Worm (Caenorhabditis elegans) whole organism, mixed stage, embryonic: ENCODE data around the gene Y73C8B.2.

Source experiments
- blmp-1 ChIP-seq: fragments of 150-350 bp; optimal IDR thresholded peaks from 2 replicates; lab custom pipeline; 2014; ENCODE audit warnings: missing biosample characterization, missing genetic modification characterization
- ceh-83 ChIP-seq: fragments of 200-800 bp; sonication (Bioruptor generic); optimal IDR thresholded peaks from 2 replicates; lab custom pipeline; 2018; ENCODE audit warnings: mild to moderate bottlenecking, missing genetic modification characterization, missing compliant biosample characterization
- cnd-1 ChIP-seq: fragments of 200-800 bp; sonication (Bioruptor generic); optimal IDR thresholded peaks from 2 replicates; lab custom pipeline; 2018; ENCODE audit warnings: mild to moderate bottlenecking, missing genetic modification characterization, missing compliant biosample characterization
- drap-1 ChIP-seq: fragments of 200-800 bp; sonication (Bioruptor generic); optimal IDR thresholded peaks from 3 replicates; lab custom pipeline; 2018; ENCODE audit warnings: mild to moderate bottlenecking, missing genetic modification characterization, missing compliant biosample characterization
- elt-1 ChIP-seq: sonication (generic microtip); optimal IDR thresholded peaks from 2 replicates; lab custom pipeline; 2017; ENCODE audit warnings: missing genetic modification characterization, mild to moderate bottlenecking, missing compliant biosample characterization, antibody characterized with exemption, moderate library complexity, borderline replicate concordance; ENCODE audit not compliant: insufficient read depth
- elt-3 ChIP-seq: fragments of 150-350 bp; optimal IDR thresholded peaks from 2 replicates; lab custom pipeline; 2014; ENCODE audit warnings: missing biosample characterization, missing genetic modification characterization
- hlh-1 ChIP-seq: fragments of 150-350 bp; optimal IDR thresholded peaks from 2 replicates; lab custom pipeline; 2014; ENCODE audit warnings: missing biosample characterization, missing genetic modification reagents, missing genetic modification characterization
- lin-13 ChIP-seq: fragments of 150-350 bp; optimal IDR thresholded peaks from 2 replicates; lab custom pipeline; 2014; ENCODE audit warnings: missing biosample characterization, missing genetic modification characterization
- lin-32 ChIP-seq: fragments of 200-800 bp; sonication (Bioruptor generic); optimal IDR thresholded peaks from 2 replicates; lab custom pipeline; 2018; ENCODE audit warnings: mild to moderate bottlenecking, missing genetic modification characterization, missing compliant biosample characterization
- lsy-2 ChIP-seq: fragments of 150-350 bp; optimal IDR thresholded peaks from 2 replicates; lab custom pipeline; 2014; ENCODE audit warnings: missing biosample characterization, missing genetic modification characterization
- mab-5 ChIP-seq: fragments of 150-350 bp; optimal IDR thresholded peaks from 2 replicates; lab custom pipeline; 2014; ENCODE audit warnings: missing biosample characterization, missing genetic modification characterization
- mep-1 ChIP-seq: fragments of 150-350 bp; optimal IDR thresholded peaks from 2 replicates; lab custom pipeline; 2017; ENCODE audit warnings: missing biosample characterization, missing genetic modification reagents, missing genetic modification characterization, inconsistent platforms
- nhr-12 ChIP-seq: fragments of 150-350 bp; optimal IDR thresholded peaks from 2 replicates; lab custom pipeline; 2014; ENCODE audit warnings: missing biosample characterization, missing genetic modification characterization
- nhr-2 ChIP-seq: fragments of 150-350 bp; optimal IDR thresholded peaks from 2 replicates; lab custom pipeline; 2014; ENCODE audit warnings: missing biosample characterization, missing genetic modification characterization
- nhr-237 ChIP-seq: fragments of 150-350 bp; optimal IDR thresholded peaks from 2 replicates; lab custom pipeline; 2014; ENCODE audit warnings: missing biosample characterization, missing genetic modification characterization
- pha-4 ChIP-seq: fragments of 150-350 bp; optimal IDR thresholded peaks from 2 replicates; lab custom pipeline; 2018; ENCODE audit warnings: missing biosample characterization, missing genetic modification reagents, missing genetic modification characterization
- sem-2 ChIP-seq: fragments of 200-800 bp; sonication (Bioruptor generic); optimal IDR thresholded peaks from 2 replicates; lab custom pipeline; 2018; ENCODE audit warnings: mild to moderate bottlenecking, missing genetic modification characterization, missing compliant biosample characterization
- snpc-4 ChIP-seq: fragments of 150-350 bp; optimal IDR thresholded peaks from 2 replicates; lab custom pipeline; 2014; ENCODE audit warnings: missing biosample characterization, missing genetic modification characterization
- sptf-1 ChIP-seq: sonication (generic microtip); optimal IDR thresholded peaks from 2 replicates; lab custom pipeline; 2017; ENCODE audit warnings: mild to moderate bottlenecking, missing genetic modification characterization, moderate library complexity, missing compliant biosample characterization
- tbx-8 ChIP-seq: fragments of 200-800 bp; sonication (Bioruptor generic); optimal IDR thresholded peaks from 2 replicates; lab custom pipeline; 2018; ENCODE audit warnings: mild to moderate bottlenecking, missing genetic modification characterization, moderate library complexity, missing compliant biosample characterization
- unc-120 ChIP-seq: sonication (generic microtip); optimal IDR thresholded peaks from 2 replicates; lab custom pipeline; 2017; ENCODE audit warnings: missing genetic modification characterization, missing compliant biosample characterization; ENCODE audit not compliant: poor library complexity, severe bottlenecking
- unc-39 ChIP-seq: fragments of 150-350 bp; optimal IDR thresholded peaks from 2 replicates; lab custom pipeline; 2014; ENCODE audit warnings: missing biosample characterization, missing genetic modification characterization
- unc-62 ChIP-seq: fragments of 150-350 bp; optimal IDR thresholded peaks from 2 replicates; lab custom pipeline; 2014; ENCODE audit warnings: missing biosample characterization, missing genetic modification reagents, missing genetic modification characterization
- zip-8 ChIP-seq: fragments of 150-350 bp; optimal IDR thresholded peaks from 2 replicates; lab custom pipeline; 2014; ENCODE audit warnings: missing biosample characterization, missing genetic modification characterization
- ztf-11 ChIP-seq: fragments of 150-350 bp; optimal IDR thresholded peaks from 2 replicates; lab custom pipeline; 2014; ENCODE audit warnings: missing biosample characterization, missing genetic modification characterization

Gene Y73C8B.2

ce11 chrV:3230597-3230996, 35.8 kb upstream of the Y73C8B.2 start, which contains the start of gene K08D9.10:
Gene K08D9.10, plus strand, starts transcription at chrV:3230897.
- TF ChIP-seq lsy-2 (no peak), sem-2 (GFP tag; lab: Kevin White, UChicago) (no peak), drap-1 (GFP tag; lab: Kevin White, UChicago) (no peak), cnd-1 (tag; lab: Kevin White, UChicago) (no peak), elt-3 (tag; lab: Kevin White, UChicago) (no peak), snpc-4 (no peak), unc-120 (tag; lab: Kevin White, UChicago) (no peak), zip-8 (tag; lab: Kevin White, UChicago) (no peak), blmp-1 (tag; lab: Kevin White, UChicago) (no peak), lin-13 (tag; lab: Kevin White, UChicago) (no peak)

- no peak for TF ChIP-seq elt-1 (tag; lab: Kevin White, UChicago)
- TF ChIP-seq nhr-237 (tag; lab: Kevin White, UChicago): no peak
- TF ChIP-seq mep-1 (tag; lab: Kevin White, UChicago): no peak
- TF ChIP-seq unc-62 (GFP tag; lab: Kevin White, UChicago): no peak
Observed at ce11 chrV:3230150-3230549, 35.3 kb upstream of the Y73C8B.2 start.

- no peak for TF ChIP-seq mab-5 (tag; lab: Kevin White, UChicago)
- TF ChIP-seq lsy-2: no peak
- TF ChIP-seq hlh-1: no peak
- no peak for TF ChIP-seq snpc-4
Observed at ce11 chrV:3227373-3227772, 32.6 kb upstream of the Y73C8B.2 start, which contains the start of gene K08D9.2. Gene K08D9.2, plus strand, starts transcription at chrV:3227673.

ce11 chrV:3218604-3219003, 23.8 kb upstream of the Y73C8B.2 start:
- TF ChIP-seq tbx-8 (GFP tag; lab: Kevin White, UChicago) (no peak), unc-62 (GFP tag; lab: Kevin White, UChicago) (no peak)
- TF ChIP-seq, all 35 proteins: peak for 0

- TF ChIP-seq nhr-12 (tag; lab: Kevin White, UChicago) (no peak), lin-32 (GFP tag; lab: Kevin White, UChicago) (no peak), hlh-1 (no peak), ztf-11 (no peak), blmp-1 (tag; lab: Kevin White, UChicago) (no peak), pha-4 (tag; lab: Kevin White, UChicago) (no peak), unc-62 (GFP tag; lab: Kevin White, UChicago) (no peak), snpc-4 (no peak), nhr-2 (tag; lab: Kevin White, UChicago) (no peak), unc-120 (tag; lab: Kevin White, UChicago) (no peak), elt-1 (tag; lab: Kevin White, UChicago) (no peak), elt-3 (tag; lab: Kevin White, UChicago) (no peak), mab-5 (tag; lab: Kevin White, UChicago) (no peak), lsy-2 (no peak), lin-13 (tag; lab: Kevin White, UChicago) (no peak), sptf-1 (tag; lab: Kevin White, UChicago) (no peak), unc-39 (tag; lab: Kevin White, UChicago) (no peak)
Observed at ce11 chrV:3210147-3210546, 15.3 kb upstream of the Y73C8B.2 start, which contains the start of gene apx-1. Gene apx-1, plus strand, starts transcription at chrV:3210196.

ce11 chrV:3208940-3209339, 14.1 kb upstream of the Y73C8B.2 start:
- TF ChIP-seq hlh-1: peak; percentile 51
- no peak for TF ChIP-seq blmp-1 (tag; lab: Kevin White, UChicago)

ce11 chrV:3204433-3204832, 9.6 kb upstream of the Y73C8B.2 start:
- TF ChIP-seq tbx-8 (GFP tag; lab: Kevin White, UChicago) (no peak), mep-1 (tag; lab: Kevin White, UChicago) (no peak), sptf-1 (tag; lab: Kevin White, UChicago) (no peak), sem-2 (GFP tag; lab: Kevin White, UChicago) (no peak), nhr-2 (tag; lab: Kevin White, UChicago) (no peak), elt-3 (tag; lab: Kevin White, UChicago) (no peak)

ce11 chrV:3200323-3200722, 5.5 kb upstream of the Y73C8B.2 start, which contains the start of gene K08D9.4:
Gene K08D9.4, minus strand, starts transcription at chrV:3200423.
- TF ChIP-seq elt-1 (tag; lab: Kevin White, UChicago) (no peak), cnd-1 (tag; lab: Kevin White, UChicago) (no peak), mep-1 (tag; lab: Kevin White, UChicago) (no peak), unc-39 (tag; lab: Kevin White, UChicago) (no peak), nhr-237 (tag; lab: Kevin White, UChicago) (no peak), blmp-1 (tag; lab: Kevin White, UChicago) (no peak), snpc-4 (no peak), ceh-83 (no peak)
